Worm (Caenorhabditis elegans): ENCODE data around the gene C52E2.4.

ce11 chrII:1895278-1895677, 52.3 kb downstream of the C52E2.4 start, which contains the start of gene C46F9.5:
- no peak for TF ChIP-seq unc-120 (tag; optimal IDR thresholded peaks at IDR 0.05; ENCODE audit: poor library complexity, severe bottlenecking)
- no peak for TF ChIP-seq ces-1 (GFP tag; optimal IDR thresholded peaks at IDR 0.05)
- no peak for TF ChIP-seq blmp-1 (tag; optimal IDR thresholded peaks at IDR 0.05)
- no peak for TF ChIP-seq nhr-76 (tag; optimal IDR thresholded peaks at IDR 0.05)
- TF ChIP-seq nhr-237 (tag; optimal IDR thresholded peaks at IDR 0.05), result no peak
- TF ChIP-seq mls-2 (tag; optimal IDR thresholded peaks at IDR 0.05), result no peak
- no peak for TF ChIP-seq mep-1 (tag; optimal IDR thresholded peaks at IDR 0.05)
- TF ChIP-seq elt-3 (tag; optimal IDR thresholded peaks at IDR 0.05), result no peak
- TF ChIP-seq ztf-11 (tag; optimal IDR thresholded peaks at IDR 0.05), result no peak
- TF ChIP-seq snpc-4 (tag; optimal IDR thresholded peaks at IDR 0.05), result no peak
- TF ChIP-seq tbx-8 (GFP tag; optimal IDR thresholded peaks at IDR 0.05), result no peak
- TF ChIP-seq nhr-12 (tag; optimal IDR thresholded peaks at IDR 0.05), result no peak
- no peak for TF ChIP-seq nhr-28 (tag; optimal IDR thresholded peaks at IDR 0.05)

Data from whole organism, mixed stage, embryonic.